Worm (Caenorhabditis elegans) whole organism, L4 larva: Measurements from ENCODE around the gene F32D8.1.
A peak's percentile ranks its signal among the peaks of the same experiment; 100 is the strongest.

Experiments
- F10B5.3 ChIP-seq: sonication (generic microtip); optimal IDR thresholded peaks from 2 replicates; lab custom pipeline; 2016; ENCODE audit warnings: mild to moderate bottlenecking, missing genetic modification characterization, missing compliant biosample characterization
- F26F4.8 ChIP-seq: fragments of 200-800 bp; sonication (Bioruptor generic); conservative IDR thresholded peaks from 2 replicates; pipeline ENCODE4 v1.3.6; 2022; ENCODE audit warnings: missing genetic modification characterization, missing compliant biosample characterization
- F49E8.2 ChIP-seq: sonication (generic microtip); optimal IDR thresholded peaks from 2 replicates; lab custom pipeline; 2016; ENCODE audit warnings: missing compliant biosample characterization, mild to moderate bottlenecking, missing genetic modification characterization, borderline replicate concordance
- R02D3.7 ChIP-seq: fragments of 150-350 bp; sonication (generic microtip); optimal IDR thresholded peaks from 3 replicates; lab custom pipeline; 2014; ENCODE audit warnings: missing biosample characterization, missing genetic modification characterization
- T26A8.4 ChIP-seq: fragments of 200-800 bp; sonication (Bioruptor generic); IDR thresholded peaks from 2 replicates; pipeline ENCODE4 v1.3.6; 2022; ENCODE audit warnings: missing genetic modification characterization, missing compliant biosample characterization
- Y48G9A.11 ChIP-seq: fragments of 200-800 bp; sonication (Bioruptor generic); IDR thresholded peaks from 2 replicates; pipeline ENCODE4 v1.3.6; 2022; ENCODE audit warnings: missing genetic modification reagents, missing genetic modification characterization, missing compliant biosample characterization
- Y75B8A.6 ChIP-seq: fragments of 200-800 bp; sonication (Bioruptor generic); IDR thresholded peaks from 2 replicates; pipeline ENCODE4 v1.3.6; 2022; ENCODE audit warnings: missing genetic modification reagents, missing genetic modification characterization, missing compliant biosample characterization
- aha-1 ChIP-seq: fragments of 150-350 bp; peaks from one replicate; lab custom pipeline; 2014; ENCODE audit warnings: missing biosample characterization, missing genetic modification characterization
- ama-1 ChIP-seq: fragments of 150-350 bp; optimal IDR thresholded peaks from 2 replicates; lab custom pipeline; 2014; ENCODE audit warnings: inconsistent platforms, mixed read lengths
- ceh-82 ChIP-seq: sonication (generic microtip); optimal IDR thresholded peaks from 2 replicates; lab custom pipeline; 2017; ENCODE audit warnings: missing biosample characterization, missing genetic modification characterization
- daf-12 ChIP-seq: fragments of 150-350 bp; optimal IDR thresholded peaks from 2 replicates; lab custom pipeline; 2014; ENCODE audit warnings: missing biosample characterization, missing genetic modification reagents, missing genetic modification characterization
- dmd-6 ChIP-seq: fragments of 200-800 bp; sonication (Bioruptor generic); IDR thresholded peaks from 2 replicates; pipeline ENCODE4 v1.3.6; 2022; ENCODE audit warnings: missing genetic modification reagents, missing genetic modification characterization, missing compliant biosample characterization
- dmd-8 ChIP-seq: fragments of 200-800 bp; sonication (Bioruptor generic); IDR thresholded peaks from 2 replicates; pipeline ENCODE4 v1.3.6; 2022; ENCODE audit warnings: missing genetic modification characterization, missing compliant biosample characterization
- dpl-1 ChIP-seq: fragments of 150-350 bp; optimal IDR thresholded peaks from 2 replicates; lab custom pipeline; 2014; ENCODE audit warnings: missing biosample characterization, missing genetic modification reagents, missing genetic modification characterization
- duxl-1 ChIP-seq: sonication (generic microtip); optimal IDR thresholded peaks from 2 replicates; lab custom pipeline; 2016; ENCODE audit warnings: mild to moderate bottlenecking, missing genetic modification characterization, moderate library complexity, missing compliant biosample characterization; ENCODE audit not compliant: poor library complexity
- dve-1 ChIP-seq: sonication (generic microtip); optimal IDR thresholded peaks from 2 replicates; lab custom pipeline; 2017; ENCODE audit warnings: antibody characterized with exemption, mild to moderate bottlenecking, missing genetic modification characterization, missing compliant biosample characterization; ENCODE audit not compliant: insufficient read depth
- egl-27 ChIP-seq: sonication (generic microtip); optimal IDR thresholded peaks from 3 replicates; lab custom pipeline; 2017; ENCODE audit warnings: missing biosample characterization, missing genetic modification reagents, missing genetic modification characterization
- egl-43 ChIP-seq: fragments of 200-800 bp; sonication (Bioruptor generic); IDR thresholded peaks from 2 replicates; pipeline ENCODE4 v1.3.6; 2022; ENCODE audit warnings: missing genetic modification reagents, missing genetic modification characterization, missing compliant biosample characterization
- fos-1 ChIP-seq: fragments of 150-350 bp; optimal IDR thresholded peaks from 2 replicates; lab custom pipeline; 2014; ENCODE audit warnings: missing biosample characterization, missing genetic modification characterization
- gei-8 ChIP-seq: fragments of 200-800 bp; sonication (Bioruptor generic); optimal IDR thresholded peaks from 2 replicates; lab custom pipeline; 2018; ENCODE audit warnings: mild to moderate bottlenecking, missing genetic modification characterization, missing compliant biosample characterization
- hif-1 ChIP-seq, 2 experiments: sonication (generic microtip); optimal IDR thresholded peaks; 2 replicates each; lab custom pipeline; 2016 to 2017; ENCODE audit warnings: missing compliant biosample characterization in 2 of 2, missing genetic modification characterization in 2 of 2, missing genetic modification reagents in 2 of 2, missing genotype in 2 of 2, mild to moderate bottlenecking in 1 of 2
- hlh-11 ChIP-seq: fragments of 200-800 bp; sonication (Bioruptor generic); optimal IDR thresholded peaks from 2 replicates; lab custom pipeline; 2018; ENCODE audit warnings: mild to moderate bottlenecking, missing genetic modification characterization, missing compliant biosample characterization
- hlh-30 ChIP-seq: sonication (generic microtip); optimal IDR thresholded peaks from 2 replicates; lab custom pipeline; 2017; ENCODE audit warnings: antibody characterized with exemption, mild to moderate bottlenecking, missing genetic modification characterization, missing compliant biosample characterization; ENCODE audit not compliant: insufficient read depth
- hmg-1.1 ChIP-seq: fragments of 200-800 bp; sonication (Bioruptor generic); IDR thresholded peaks from 2 replicates; pipeline ENCODE4 v1.3.6; 2022; ENCODE audit warnings: missing genetic modification reagents, missing genetic modification characterization, missing compliant biosample characterization
- lin-13 ChIP-seq: fragments of 150-350 bp; optimal IDR thresholded peaks from 2 replicates; lab custom pipeline; 2014; ENCODE audit warnings: missing biosample characterization, missing genetic modification reagents, missing genetic modification characterization
- lin-15B ChIP-seq: fragments of 150-350 bp; sonication (generic microtip); optimal IDR thresholded peaks from 3 replicates; lab custom pipeline; 2014; ENCODE audit warnings: missing biosample characterization, missing genetic modification characterization
- lin-38 ChIP-seq: fragments of 200-800 bp; sonication (Bioruptor generic); IDR thresholded peaks from 2 replicates; pipeline ENCODE4 v1.3.6; 2022; ENCODE audit warnings: missing genetic modification reagents, missing genetic modification characterization, missing compliant biosample characterization
- lsy-2 ChIP-seq, 2 experiments: fragments of 150-350 bp in 1 of 2; sonication (generic microtip) in 1 of 2; optimal IDR thresholded peaks; 2 replicates each; lab custom pipeline; 2014 to 2017; ENCODE audit warnings: missing biosample characterization in 2 of 2, missing genetic modification characterization in 2 of 2
- madf-5 ChIP-seq, 2 experiments: fragments of 200-800 bp; sonication (Bioruptor generic); IDR thresholded peaks; 2 replicates each; pipeline ENCODE4 v1.3.6; 2022; ENCODE audit warnings: missing compliant biosample characterization in 2 of 2, missing genetic modification characterization in 2 of 2
- mdl-1 ChIP-seq, 2 experiments: fragments of 150-350 bp in 1 of 2; sonication (generic microtip) in 1 of 2; optimal IDR thresholded peaks; 2 replicates each; lab custom pipeline; 2014 to 2017; ENCODE audit warnings: missing biosample characterization in 2 of 2, missing genetic modification characterization in 2 of 2
- mep-1 ChIP-seq: fragments of 150-350 bp; sonication (generic microtip); optimal IDR thresholded peaks from 3 replicates; lab custom pipeline; 2014; ENCODE audit warnings: missing biosample characterization, missing genetic modification characterization
- mxl-3 ChIP-seq: fragments of 200-800 bp; sonication (Bioruptor generic); optimal IDR thresholded peaks from 2 replicates; lab custom pipeline; 2018; ENCODE audit warnings: mild to moderate bottlenecking, missing genetic modification characterization, missing compliant biosample characterization
- nhr-102 ChIP-seq: sonication (generic microtip); optimal IDR thresholded peaks from 2 replicates; lab custom pipeline; 2016; ENCODE audit warnings: mild to moderate bottlenecking, missing genetic modification characterization, moderate library complexity, missing compliant biosample characterization
- nhr-25 ChIP-seq: sonication (generic microtip); optimal IDR thresholded peaks from 2 replicates; lab custom pipeline; 2017; ENCODE audit warnings: missing genetic modification characterization, mild to moderate bottlenecking, missing compliant biosample characterization, antibody characterized with exemption, moderate library complexity, borderline replicate concordance; ENCODE audit not compliant: insufficient read depth
- nhr-28 ChIP-seq: fragments of 150-350 bp; optimal IDR thresholded peaks from 2 replicates; lab custom pipeline; 2014; ENCODE audit warnings: missing biosample characterization, missing genetic modification characterization
- nhr-41 ChIP-seq: fragments of 200-800 bp; sonication (Bioruptor generic); IDR thresholded peaks from 2 replicates; pipeline ENCODE4 v1.3.6; 2022; ENCODE audit warnings: missing genetic modification reagents, missing genetic modification characterization, missing compliant biosample characterization
- nhr-48 ChIP-seq: sonication (generic microtip); optimal IDR thresholded peaks from 2 replicates; lab custom pipeline; 2016; ENCODE audit warnings: mild to moderate bottlenecking, missing genetic modification characterization, missing compliant biosample characterization
- php-3 ChIP-seq: fragments of 200-800 bp; sonication (Bioruptor generic); IDR thresholded peaks from 2 replicates; pipeline ENCODE4 v1.3.6; 2022; ENCODE audit warnings: missing genetic modification reagents, missing genetic modification characterization, missing compliant biosample characterization
- pqm-1 ChIP-seq: sonication (generic microtip); optimal IDR thresholded peaks from 2 replicates; lab custom pipeline; 2017; ENCODE audit warnings: missing biosample characterization, missing genetic modification characterization
- tra-1 ChIP-seq: fragments of 200-800 bp; sonication (Bioruptor generic); IDR thresholded peaks from 2 replicates; pipeline ENCODE4 v1.3.6; 2022; ENCODE audit warnings: missing genetic modification reagents, missing genetic modification characterization, missing compliant biosample characterization
- unc-62 ChIP-seq, 3 experiments: fragments of 150-350 bp in 1 of 3; sonication (generic microtip); optimal IDR thresholded peaks in 2 of 3; peaks in 1 of 3; 1 replicate in 1 of 3; 2 replicates in 2 of 3; lab custom pipeline; 2014 to 2017; ENCODE audit warnings: missing biosample characterization in 3 of 3, missing genetic modification characterization in 3 of 3, missing genetic modification reagents in 3 of 3, missing genotype in 1 of 3
- ztf-11 ChIP-seq: fragments of 150-350 bp; optimal IDR thresholded peaks from 2 replicates; lab custom pipeline; 2014; ENCODE audit warnings: missing biosample characterization, missing genetic modification characterization
- ztf-7 ChIP-seq: fragments of 150-350 bp; optimal IDR thresholded peaks from 2 replicates; lab custom pipeline; 2014; ENCODE audit warnings: missing biosample characterization, missing genetic modification characterization

The F32D8.1 gene

ce11 chrV:10839398-10839797, 41.2 kb upstream of the F32D8.1 start:
- no peak for TF ChIP-seq egl-27 (tag; lab: Kevin White, UChicago)
- peak in 1 of 2 experiments; percentile 35 for TF ChIP-seq unc-62 (GFP tag; optimal IDR thresholded peaks at IDR 0.05 in 1 of 2; lab: Kevin White, UChicago)
- TF ChIP-seq unc-62 (tag; optimal IDR thresholded peaks at IDR 0.05; lab: Kevin White, UChicago) = no peak
- TF ChIP-seq, all 104 proteins: peak for 1

- peak; percentile 13 for TF ChIP-seq aha-1 (tag; lab: Kevin White, UChicago)
- TF ChIP-seq dmd-8 (GFP tag; lab: Robert Waterston, UW) = no peak
Measured at ce11 chrV:10846893-10847292, 33.7 kb upstream of the F32D8.1 start, which contains the start of gene C29A12.6. TSS of gene C29A12.6 (plus strand) at chrV:10847193.

ce11 chrV:10854197-10854596, 26.4 kb upstream of the F32D8.1 start:
- TF ChIP-seq egl-27 (tag; lab: Kevin White, UChicago) (no peak), ama-1 (lab: Kevin White, UChicago) (peak; percentile 49), unc-62 (GFP tag; optimal IDR thresholded peaks at IDR 0.05 in 1 of 2; lab: Kevin White, UChicago) (peak in 1 of 2 experiments; percentile 75), unc-62 (tag; optimal IDR thresholded peaks at IDR 0.05; lab: Kevin White, UChicago) (no peak)

- TF ChIP-seq madf-5 (GFP tag; IDR thresholded peaks at IDR 0.05; lab: Robert Waterston, UW) = no peak
- TF ChIP-seq lin-15B (tag; lab: Kevin White, UChicago) = no peak
- TF ChIP-seq unc-62 (GFP tag; optimal IDR thresholded peaks at IDR 0.05 in 1 of 2; lab: Kevin White, UChicago) = peak in 1 of 2 experiments; percentile 87
- TF ChIP-seq unc-62 (tag; optimal IDR thresholded peaks at IDR 0.05; lab: Kevin White, UChicago) = no peak
- TF ChIP-seq mep-1 = peak; percentile 16
- TF ChIP-seq F49E8.2 (tag; lab: Kevin White, UChicago) = no peak
- no peak for TF ChIP-seq Y48G9A.11 (GFP tag; lab: Robert Waterston, UW)
- 0 out of 2 replicates have a peak, but pooled peaks have one; percentile 30 for TF ChIP-seq nhr-41
- TF ChIP-seq nhr-102 (tag; lab: Kevin White, UChicago) = peak; percentile 38
- TF ChIP-seq ztf-11 (tag; lab: Kevin White, UChicago) = no peak
- TF ChIP-seq egl-43 (GFP tag; lab: Robert Waterston, UW) = no peak
- TF ChIP-seq lin-13 (GFP tag; lab: Kevin White, UChicago) = no peak
- no peak for TF ChIP-seq fos-1 (tag; lab: Kevin White, UChicago)
- no peak; the same call in 1 of the 2 replicates for TF ChIP-seq lin-38 (GFP tag; lab: Robert Waterston, UW)
- TF ChIP-seq ceh-82 (tag; lab: Kevin White, UChicago) = no peak
- no peak for TF ChIP-seq hlh-30 (tag; lab: Kevin White, UChicago)
- peak; percentile 60 for TF ChIP-seq nhr-48
- peak; percentile 89 for TF ChIP-seq hlh-11
- TF ChIP-seq dve-1 (tag; lab: Kevin White, UChicago) = peak; percentile 80
- peak in 1 of 2 experiments; percentile 40 for TF ChIP-seq hif-1 (tag; optimal IDR thresholded peaks at IDR 0.05; lab: Kevin White, UChicago)
- TF ChIP-seq nhr-28 = peak; percentile 96
- 0 out of 2 replicates have a peak, but pooled peaks have one; percentile 29 for TF ChIP-seq F26F4.8 (GFP tag; lab: Robert Waterston, UW)
- no peak for TF ChIP-seq T26A8.4 (GFP tag; lab: Robert Waterston, UW)
- TF ChIP-seq Y75B8A.6 = no peak
- TF ChIP-seq R02D3.7 (tag; lab: Kevin White, UChicago) = no peak
- no peak for TF ChIP-seq nhr-25 (tag; lab: Kevin White, UChicago)
- TF ChIP-seq php-3 (GFP tag; lab: Robert Waterston, UW) = peak; percentile 61
- TF ChIP-seq lsy-2 (tag; optimal IDR thresholded peaks at IDR 0.05; lab: Kevin White, UChicago) = no peak
- peak in 1 of 2 experiments; percentile 56 for TF ChIP-seq mdl-1 (tag; optimal IDR thresholded peaks at IDR 0.05; lab: Kevin White, UChicago)
- no peak for TF ChIP-seq ztf-7 (tag; lab: Kevin White, UChicago)
- TF ChIP-seq gei-8 (GFP tag; lab: Kevin White, UChicago) = no peak
- TF ChIP-seq dpl-1 (GFP tag; lab: Kevin White, UChicago) = no peak
- TF ChIP-seq hmg-1.1 (GFP tag; lab: Robert Waterston, UW) = no peak
- TF ChIP-seq tra-1 (GFP tag; lab: Robert Waterston, UW) = peak; percentile 66
- peak; percentile 50 for TF ChIP-seq mxl-3 (GFP tag; lab: Kevin White, UChicago)
- TF ChIP-seq F10B5.3 (tag; lab: Kevin White, UChicago) = no peak
- TF ChIP-seq daf-12 = no peak
- peak; percentile 98 for TF ChIP-seq pqm-1
- TF ChIP-seq duxl-1 (tag; lab: Kevin White, UChicago) = no peak
- peak; percentile 97 for TF ChIP-seq dmd-6 (GFP tag; lab: Robert Waterston, UW)
Measured at ce11 chrV:10855363-10855762, 25.3 kb upstream of the F32D8.1 start.
